Worm (Caenorhabditis elegans) whole organism, mixed stage, embryonic: ENCODE results near the gene B0507.6.

ENCODE experiments used
- nhr-76 ChIP-seq: sonication (generic microtip); optimal IDR thresholded peaks from 2 replicates; lab custom pipeline; 2017; ENCODE audit warnings: missing biosample characterization, missing genetic modification characterization
- unc-62 ChIP-seq: fragments of 150-350 bp; optimal IDR thresholded peaks from 2 replicates; lab custom pipeline; 2014; ENCODE audit warnings: missing biosample characterization, missing genetic modification reagents, missing genetic modification characterization

ce11 chrV:8727077-8727476 lies 18.9 kb upstream of the B0507.6 start, which contains the start of gene ZC196.9:
- TF ChIP-seq nhr-76 (tag; lab: Kevin White, UChicago): no peak
- no peak for TF ChIP-seq unc-62 (GFP tag; lab: Kevin White, UChicago)
